Worm (Caenorhabditis elegans) whole organism, early embryonic: ENCODE data around the gene ugt-66.
A peak's percentile ranks its signal among the peaks of the same experiment; 100 is the strongest.

Experiments
- B0310.2 ChIP-seq: sonication (generic microtip); optimal IDR thresholded peaks from 2 replicates; lab custom pipeline; 2016; ENCODE audit warnings: mild to moderate bottlenecking, missing genetic modification characterization, missing compliant biosample characterization
- F13C5.2 ChIP-seq: sonication (generic microtip); optimal IDR thresholded peaks from 2 replicates; lab custom pipeline; 2017; ENCODE audit warnings: mild to moderate bottlenecking, missing genetic modification characterization, inconsistent platforms, missing compliant biosample characterization
- aly-1 ChIP-seq: sonication (generic microtip); optimal IDR thresholded peaks from 2 replicates; lab custom pipeline; 2016; ENCODE audit warnings: missing genetic modification characterization, missing compliant biosample characterization
- ama-1 ChIP-seq: fragments of 150-350 bp; optimal IDR thresholded peaks from 2 replicates; lab custom pipeline; 2014
- ceh-13 ChIP-seq: fragments of 200-800 bp; sonication (Bioruptor generic); optimal IDR thresholded peaks from 2 replicates; lab custom pipeline; 2018; ENCODE audit warnings: mild to moderate bottlenecking, missing genetic modification characterization, missing compliant biosample characterization
- ceh-36 ChIP-seq: sonication (generic microtip); optimal IDR thresholded peaks from 2 replicates; lab custom pipeline; 2016; ENCODE audit warnings: missing genetic modification characterization, inconsistent platforms, missing compliant biosample characterization
- ets-7 ChIP-seq: sonication (generic microtip); optimal IDR thresholded peaks from 2 replicates; lab custom pipeline; 2016; ENCODE audit warnings: missing genotype, missing genetic modification characterization, missing compliant biosample characterization
- flt-1 ChIP-seq: fragments of 200-800 bp; sonication (Bioruptor generic); IDR thresholded peaks from 2 replicates; pipeline ENCODE4 v1.3.6; 2022; ENCODE audit warnings: missing genetic modification characterization, missing compliant biosample characterization
- hmbx-1 ChIP-seq: sonication (generic microtip); optimal IDR thresholded peaks from 2 replicates; lab custom pipeline; 2016; ENCODE audit warnings: mild to moderate bottlenecking, missing genetic modification characterization, missing compliant biosample characterization
- hmg-4 ChIP-seq: fragments of 200-800 bp; sonication (Bioruptor generic); optimal IDR thresholded peaks from 2 replicates; lab custom pipeline; 2018; ENCODE audit warnings: mild to moderate bottlenecking, missing genetic modification characterization, missing compliant biosample characterization
- hnd-1 ChIP-seq: sonication (generic microtip); optimal IDR thresholded peaks from 2 replicates; lab custom pipeline; 2016; ENCODE audit warnings: missing genetic modification characterization, missing compliant biosample characterization
- pes-1 ChIP-seq: fragments of 200-800 bp; sonication (Bioruptor generic); IDR thresholded peaks from 2 replicates; pipeline ENCODE4 v1.3.6; 2022; ENCODE audit warnings: missing genetic modification reagents, missing genetic modification characterization, missing compliant biosample characterization
- scrt-1 ChIP-seq: fragments of 200-800 bp; sonication (Bioruptor generic); IDR thresholded peaks from 2 replicates; pipeline ENCODE4 v1.3.6; 2022; ENCODE audit warnings: missing genetic modification characterization, missing compliant biosample characterization
- sea-1 ChIP-seq: fragments of 200-800 bp; sonication (Bioruptor generic); conservative IDR thresholded peaks from 2 replicates; pipeline ENCODE4 v1.3.6; 2022; ENCODE audit warnings: missing genetic modification characterization, missing compliant biosample characterization
- tbx-11 ChIP-seq: fragments of 200-800 bp; sonication (Bioruptor generic); IDR thresholded peaks from 2 replicates; pipeline ENCODE4 v1.3.6; 2022; ENCODE audit warnings: missing genetic modification characterization, missing compliant biosample characterization
- tbx-37 ChIP-seq: fragments of 200-800 bp; sonication (Bioruptor generic); conservative IDR thresholded peaks from 2 replicates; pipeline ENCODE4 v1.3.6; 2022; ENCODE audit warnings: missing genetic modification reagents, missing genetic modification characterization, missing compliant biosample characterization
- tra-4 ChIP-seq: sonication (generic microtip); optimal IDR thresholded peaks from 2 replicates; lab custom pipeline; 2017; ENCODE audit warnings: missing genetic modification characterization, missing compliant biosample characterization

The ugt-66 gene

DNA sequence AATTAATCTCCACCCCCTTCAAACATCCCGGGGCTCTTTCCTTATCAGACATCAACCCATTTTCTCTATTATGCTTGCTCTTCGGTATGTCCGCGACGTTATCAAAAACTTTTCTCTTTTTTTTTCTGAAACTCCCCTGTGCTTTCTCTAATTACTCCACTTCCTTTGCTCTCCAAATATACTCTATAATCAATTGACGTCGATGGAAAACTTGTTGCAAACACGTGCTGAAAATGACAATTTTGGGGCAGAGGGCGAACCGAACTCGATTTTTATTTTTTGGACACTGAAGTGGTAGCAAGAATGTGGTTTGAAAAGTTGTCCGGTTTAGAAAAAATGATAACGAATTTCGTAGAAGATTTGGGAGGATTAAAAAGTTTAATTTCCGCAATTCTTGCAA, 15.3 kb downstream of the ugt-66 start:
- TF ChIP-seq ama-1 (lab: Kevin White, UChicago), result no peak
- TF ChIP-seq tbx-37 (GFP tag; lab: Robert Waterston, UW), result no peak
- TF ChIP-seq tbx-11 (GFP tag; lab: Robert Waterston, UW), result no peak
- TF ChIP-seq hmbx-1, result no peak
- no peak for TF ChIP-seq sea-1 (GFP tag; lab: Robert Waterston, UW)
- TF ChIP-seq hmg-4, result no peak
- no peak for TF ChIP-seq ceh-13 (GFP tag; lab: Kevin White, UChicago)
- no peak for TF ChIP-seq scrt-1 (GFP tag; lab: Robert Waterston, UW)
- TF ChIP-seq ets-7 (tag; lab: Kevin White, UChicago), result no peak
- TF ChIP-seq ceh-36, result no peak
- no peak for TF ChIP-seq aly-1 (tag; lab: Kevin White, UChicago)

DNA sequence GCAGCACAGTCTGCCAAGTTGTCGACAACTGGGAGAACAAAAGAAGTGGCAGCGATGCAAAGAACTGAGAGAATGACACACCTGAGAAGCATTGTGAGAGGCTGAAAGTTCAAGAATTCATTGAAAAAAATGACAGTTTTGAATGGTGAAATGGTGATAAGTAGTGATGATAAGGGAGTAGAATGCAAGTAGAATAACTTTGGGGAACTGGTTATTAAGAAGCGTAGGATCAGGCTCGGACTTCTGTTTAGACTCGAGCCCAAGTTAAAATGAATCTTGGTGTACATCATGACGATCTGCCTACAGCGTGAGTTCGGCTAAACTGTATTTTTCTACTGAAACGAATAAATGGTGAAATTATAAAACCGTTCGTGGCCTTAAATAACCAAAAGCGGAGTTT, 15.8 kb downstream of the ugt-66 start, which contains the start of gene F42A10.7:
Gene F42A10.7 (minus strand): TSS at position 101 of the 400 bp plus-strand sequence.
- TF ChIP-seq sea-1 (GFP tag; lab: Robert Waterston, UW) (no peak), ets-7 (tag; lab: Kevin White, UChicago) (no peak), tbx-11 (GFP tag; lab: Robert Waterston, UW) (no peak), ama-1 (lab: Kevin White, UChicago) (no peak), F13C5.2 (tag; lab: Kevin White, UChicago) (no peak), tbx-37 (GFP tag; lab: Robert Waterston, UW) (no peak), ceh-36 (no peak), hmbx-1 (no peak), aly-1 (tag; lab: Kevin White, UChicago) (no peak), scrt-1 (GFP tag; lab: Robert Waterston, UW) (no peak), ceh-13 (GFP tag; lab: Kevin White, UChicago) (no peak)

DNA sequence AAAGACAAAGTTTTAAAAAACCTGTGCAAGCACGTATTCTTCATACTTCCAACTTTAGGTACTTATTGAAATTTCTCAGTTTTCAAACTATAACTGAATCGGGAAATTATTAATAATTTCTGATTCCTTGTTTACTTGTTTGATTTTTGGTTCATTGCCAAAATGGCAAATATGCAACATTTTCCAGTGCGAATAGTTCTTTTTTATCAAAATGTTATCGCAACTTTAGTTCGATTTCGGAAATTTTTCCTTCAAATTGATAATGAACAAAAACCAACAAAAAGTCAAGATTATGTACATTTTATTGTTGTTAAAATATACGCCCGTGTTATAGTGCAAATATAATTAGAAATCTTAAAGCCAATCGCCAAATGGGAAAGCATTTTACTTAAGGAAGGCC, 16.7 kb downstream of the ugt-66 start:
- no peak for TF ChIP-seq ceh-13 (GFP tag; lab: Kevin White, UChicago)
- no peak for TF ChIP-seq pes-1
- no peak for TF ChIP-seq flt-1 (GFP tag; lab: Robert Waterston, UW)
- no peak for TF ChIP-seq tbx-11 (GFP tag; lab: Robert Waterston, UW)
- TF ChIP-seq tbx-37 (GFP tag; lab: Robert Waterston, UW), result no peak
- no peak for TF ChIP-seq ama-1 (lab: Kevin White, UChicago)
- no peak for TF ChIP-seq ets-7 (tag; lab: Kevin White, UChicago)
- no peak for TF ChIP-seq hmg-4
- no peak for TF ChIP-seq scrt-1 (GFP tag; lab: Robert Waterston, UW)
- TF ChIP-seq B0310.2 (tag; lab: Kevin White, UChicago), result no peak
- TF ChIP-seq hmbx-1, result no peak
- TF ChIP-seq aly-1 (tag; lab: Kevin White, UChicago), result no peak
- TF ChIP-seq F13C5.2 (tag; lab: Kevin White, UChicago), result no peak
- no peak for TF ChIP-seq hnd-1 (tag; lab: Kevin White, UChicago)
- TF ChIP-seq tra-4 (tag; lab: Kevin White, UChicago), result no peak
- TF ChIP-seq sea-1 (GFP tag; lab: Robert Waterston, UW), result no peak
- TF ChIP-seq ceh-36, result no peak

ce11 chrIII:6176761-6177160, 17.6 kb downstream of the ugt-66 start, which contains the start of gene F42A10.6:
TSS of gene F42A10.6 (minus strand) at chrIII:6176861.
- TF ChIP-seq ama-1 (lab: Kevin White, UChicago), result no peak

DNA sequence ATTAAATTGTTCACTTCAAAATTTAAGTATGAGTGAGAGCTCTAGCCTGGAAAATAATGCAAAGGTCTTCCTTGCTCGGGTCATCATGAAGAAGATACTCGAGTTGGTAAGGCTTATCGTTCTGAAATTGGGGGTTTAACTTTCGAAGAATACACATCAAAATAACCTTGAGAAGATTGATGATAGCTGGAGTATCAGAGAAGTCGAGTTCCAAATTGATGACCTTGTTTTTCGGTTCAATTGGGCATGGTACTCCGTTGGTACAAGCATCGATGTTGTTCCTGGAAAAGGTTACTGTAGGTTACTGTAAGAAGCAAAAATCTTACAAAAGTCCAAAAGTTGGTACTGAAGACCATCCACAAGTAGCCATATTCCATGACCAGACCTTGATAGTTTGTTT, 18.2 kb downstream of the ugt-66 start:
- TF ChIP-seq scrt-1 (GFP tag; lab: Robert Waterston, UW), result no peak
- no peak for TF ChIP-seq flt-1 (GFP tag; lab: Robert Waterston, UW)
- no peak for TF ChIP-seq hnd-1 (tag; lab: Kevin White, UChicago)
- no peak for TF ChIP-seq ceh-13 (GFP tag; lab: Kevin White, UChicago)
- TF ChIP-seq ceh-36, result no peak

DNA sequence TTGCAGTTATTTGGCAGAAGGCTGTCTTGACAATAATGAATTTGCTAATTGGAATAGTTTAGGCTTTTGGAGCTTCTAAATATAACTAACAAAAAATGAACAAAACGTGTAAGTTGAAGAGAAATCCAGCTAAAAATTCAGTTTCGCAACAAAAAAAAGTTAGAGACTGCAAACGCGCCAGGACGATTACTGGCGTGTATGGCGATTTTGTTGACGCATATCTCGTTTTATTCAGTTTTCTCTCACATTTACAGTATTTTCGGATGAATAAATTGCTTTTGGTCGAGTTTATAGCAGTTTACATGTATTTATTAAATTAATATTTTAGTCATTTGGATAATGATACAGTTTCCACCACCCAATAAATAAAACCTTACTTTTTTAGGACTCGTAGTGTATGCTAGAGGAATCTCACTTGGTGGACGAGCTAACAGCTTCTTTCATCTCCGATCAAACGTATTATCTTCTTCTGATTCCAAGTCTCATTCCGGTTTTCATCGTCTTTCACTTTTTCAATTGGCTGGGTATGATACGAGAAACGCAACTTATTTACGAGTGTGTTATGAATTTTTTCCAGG, 21.3 kb downstream of the ugt-66 start, which contains the start of the genes abcf-3 and F42A10.5:
Gene abcf-3 (plus strand): TSS at position 384 of the 578 bp plus-strand sequence.
Gene F42A10.5 (minus strand): TSS at position 458 of the 578 bp plus-strand sequence.
- no peak for TF ChIP-seq B0310.2 (tag; lab: Kevin White, UChicago)
- no peak for TF ChIP-seq tbx-37 (GFP tag; lab: Robert Waterston, UW)
- TF ChIP-seq ceh-36, result no peak
- no peak for TF ChIP-seq pes-1
- TF ChIP-seq flt-1 (GFP tag; lab: Robert Waterston, UW), result no peak
- no peak for TF ChIP-seq hmbx-1
- TF ChIP-seq ama-1 (lab: Kevin White, UChicago), result no peak
- TF ChIP-seq hnd-1 (tag; lab: Kevin White, UChicago), result no peak
- no peak for TF ChIP-seq tbx-11 (GFP tag; lab: Robert Waterston, UW)
- TF ChIP-seq ets-7 (tag; lab: Kevin White, UChicago), result no peak
- no peak for TF ChIP-seq ceh-13 (GFP tag; lab: Kevin White, UChicago)
- no peak for TF ChIP-seq aly-1 (tag; lab: Kevin White, UChicago)
- TF ChIP-seq sea-1 (GFP tag; lab: Robert Waterston, UW), result no peak
- TF ChIP-seq F13C5.2 (tag; lab: Kevin White, UChicago), result no peak
- TF ChIP-seq tra-4 (tag; lab: Kevin White, UChicago), result no peak
- no peak for TF ChIP-seq hmg-4
- no peak for TF ChIP-seq scrt-1 (GFP tag; lab: Robert Waterston, UW)

- TF ChIP-seq F13C5.2 (tag; lab: Kevin White, UChicago) (peak; percentile 12), pes-1 (no peak)
Observed at ce11 chrIII:6170038-6170437, 24.3 kb downstream of the ugt-66 start.
